Fruit fly (Drosophila melanogaster): ENCODE measurements around the gene MED30.

Gene MED30

dm6 chr3L:619427-620308 is 34.2 kb downstream of the MED30 start:
- peak; percentile 86 for TF ChIP-seq br (GFP tag; optimal IDR thresholded peaks at IDR 0.05)
- peak; percentile 53 for TF ChIP-seq brk (GFP tag; optimal IDR thresholded peaks at IDR 0.05)
- TF ChIP-seq Mio (GFP tag; optimal IDR thresholded peaks at IDR 0.05), result no peak
- TF ChIP-seq usp (GFP tag; optimal IDR thresholded peaks at IDR 0.05), result no peak
- TF ChIP-seq OdsH (GFP tag; optimal IDR thresholded peaks at IDR 0.05), result peak; percentile 87
- no peak for TF ChIP-seq N (GFP tag; optimal IDR thresholded peaks at IDR 0.05)
- no peak for TF ChIP-seq Rel (GFP tag; optimal IDR thresholded peaks at IDR 0.05)
- TF ChIP-seq Rel (tag; optimal IDR thresholded peaks at IDR 0.05), result no peak
- peak in 1 of 2 experiments; percentile 87 for TF ChIP-seq foxo (GFP tag; optimal IDR thresholded peaks at IDR 0.05)
- peak; percentile 78 for TF ChIP-seq Sp1 (GFP tag; optimal IDR thresholded peaks at IDR 0.05)
- TF ChIP-seq dmrt93B (GFP tag; optimal IDR thresholded peaks at IDR 0.05), result peak; percentile 77
- peak; percentile 3 for TF ChIP-seq dsf (GFP tag; optimal IDR thresholded peaks at IDR 0.05; ENCODE audit: borderline replicate concordance)
- peak; percentile 58 for TF ChIP-seq tai (GFP tag; optimal IDR thresholded peaks at IDR 0.05)
- peak; percentile 92 for TF ChIP-seq h (GFP tag; optimal IDR thresholded peaks at IDR 0.05)
- TF ChIP-seq fru (GFP tag; optimal IDR thresholded peaks at IDR 0.05), result peak; percentile 83
- TF ChIP-seq Abd-B (GFP tag; optimal IDR thresholded peaks at IDR 0.05), result no peak
- no peak for TF ChIP-seq Dfd (GFP tag; optimal IDR thresholded peaks at IDR 0.05)
- TF ChIP-seq Dif (GFP tag; optimal IDR thresholded peaks at IDR 0.05; ENCODE audit: partially characterized antibody), result no peak
- no peak for TF ChIP-seq CG9705 (GFP tag; optimal IDR thresholded peaks at IDR 0.05)
- peak; percentile 77 for TF ChIP-seq psq (GFP tag; optimal IDR thresholded peaks at IDR 0.05)
- TF ChIP-seq CG32264 (GFP tag; optimal IDR thresholded peaks at IDR 0.05), result peak; percentile 22
- peak; percentile 62 for TF ChIP-seq sage (GFP tag; optimal IDR thresholded peaks at IDR 0.05)
- TF ChIP-seq Hnf4 (GFP tag; optimal IDR thresholded peaks at IDR 0.05), result peak; percentile 73
- no peak for TF ChIP-seq lola (GFP tag; optimal IDR thresholded peaks at IDR 0.05)
- TF ChIP-seq sv (GFP tag; optimal IDR thresholded peaks at IDR 0.05), result no peak
- no peak for TF ChIP-seq Hr83 (GFP tag; optimal IDR thresholded peaks at IDR 0.05; ENCODE audit: poor library complexity, severe bottlenecking)
- TF ChIP-seq jim (GFP tag; optimal IDR thresholded peaks at IDR 0.05), result no peak
- TF ChIP-seq woc (GFP tag; optimal IDR thresholded peaks at IDR 0.05), result peak; percentile 85
- no peak for TF ChIP-seq dl (GFP tag; optimal IDR thresholded peaks at IDR 0.05; ENCODE audit: insufficient read depth in 1 of 2, partially characterized antibody in 2 of 2)
- TF ChIP-seq Vsx2 (GFP tag; optimal IDR thresholded peaks at IDR 0.05; ENCODE audit: partially characterized antibody), result peak; percentile 55
- TF ChIP-seq HLH106 (tag; optimal IDR thresholded peaks at IDR 0.05), result peak; percentile 64
- TF ChIP-seq Hr78 (GFP tag; optimal IDR thresholded peaks at IDR 0.05), result no peak
- TF ChIP-seq ey (GFP tag; optimal IDR thresholded peaks at IDR 0.05), result peak; percentile 91
- peak; percentile 54 for TF ChIP-seq pan (optimal IDR thresholded peaks at IDR 0.05)
- no peak for TF ChIP-seq Myc (optimal IDR thresholded peaks at IDR 0.05)
- peak; percentile 1 for TF ChIP-seq Jra (GFP tag; optimal IDR thresholded peaks at IDR 0.05)
- no peak for TF ChIP-seq GATAd (GFP tag; optimal IDR thresholded peaks at IDR 0.05)
- TF ChIP-seq rgr (GFP tag; optimal IDR thresholded peaks at IDR 0.05), result peak; percentile 86
- peak; percentile 30 for TF ChIP-seq CrebA (GFP tag; optimal IDR thresholded peaks at IDR 0.05; ENCODE audit: borderline replicate concordance)
